Fruit fly (Drosophila melanogaster): ENCODE results near the gene CG42488.

DNA sequence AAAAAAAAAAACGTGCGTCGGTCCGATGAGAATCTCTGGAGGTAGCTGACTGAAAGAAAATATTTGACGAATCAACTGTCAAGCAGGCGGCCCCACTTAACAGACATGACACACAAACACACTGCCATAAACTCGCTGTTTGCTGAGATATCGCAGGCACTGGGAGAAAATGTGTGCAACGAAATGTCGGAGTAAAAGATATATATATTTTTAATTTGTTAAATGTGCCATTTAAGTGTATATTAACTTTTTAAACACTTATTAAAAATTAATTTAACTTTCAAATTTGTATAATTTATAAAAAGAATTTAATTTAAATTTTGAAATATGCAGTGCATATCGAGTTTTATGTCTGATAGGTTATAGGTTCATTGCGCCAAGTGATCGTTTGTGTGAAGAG, 6.2 kb downstream of the CG42488 start:
- TF ChIP-seq Dll (optimal IDR thresholded peaks at IDR 0.05) (no peak), psq (optimal IDR thresholded peaks at IDR 0.05) (no peak), usp (GFP tag; optimal IDR thresholded peaks at IDR 0.05) (no peak), pan (optimal IDR thresholded peaks at IDR 0.05) (no peak), CG8478 (optimal IDR thresholded peaks at IDR 0.05) (no peak)
